Fruit fly (Drosophila melanogaster) ovary, adult (tissue): Measurements from ENCODE around the gene Slu7.

ENCODE experiments used
- CG17801 ChIP-seq: fragments of 200-800 bp; optimal IDR thresholded peaks from 2 replicates; lab custom pipeline; 2019; ENCODE audit warnings: missing biosample characterization, mild to moderate bottlenecking, missing genetic modification characterization, moderate library complexity; ENCODE audit not compliant: partially characterized antibody

Slu7 gene

dm6 chr3R:28987596-28988378 lies 51.1 kb downstream of the Slu7 start:
- TF ChIP-seq CG17801 (GFP tag; lab: Kevin White, UChicago), result no peak
